3 fruit fly cellular contexts compared by ENCODE assay signal in the genomic region with DNA sequence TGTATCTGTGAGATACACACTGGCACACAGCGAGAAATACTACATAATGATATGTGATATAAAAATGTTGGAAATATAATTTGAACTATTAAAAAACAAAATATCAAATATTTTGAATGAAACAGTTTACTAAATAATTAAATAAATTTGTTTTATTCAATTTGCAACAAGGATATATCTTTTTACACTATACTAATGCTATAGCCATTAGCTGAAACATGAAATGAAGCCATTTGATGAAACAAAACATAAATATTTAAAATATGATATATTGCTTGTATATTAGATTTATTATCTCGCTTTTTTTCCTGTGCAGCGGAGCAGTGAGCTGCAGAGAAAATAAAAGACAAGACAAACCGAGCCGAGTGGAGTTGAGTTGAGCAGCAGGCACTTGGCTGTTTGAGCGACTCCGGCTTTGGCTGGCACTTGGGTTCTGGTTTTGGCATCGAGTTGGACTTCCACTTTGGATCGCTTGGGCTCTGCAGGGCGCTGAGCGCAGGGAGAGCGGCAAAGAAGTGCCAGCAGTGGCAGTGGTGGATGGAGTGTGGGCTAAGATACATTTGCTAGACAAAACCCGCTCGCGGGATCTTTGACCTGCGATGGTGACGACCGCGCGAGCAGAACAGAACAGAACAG.
TF ChIP-seq lines count a peak whose summit lies in the region.

No protein-coding gene starts in this region.

TF ChIP-seq in whole organism, embryonic, 481 proteins besides CTCF, POLR2A, EP300 and RAD21 (continued from another document and continues in another):
- no peak; the same call in 1 of the 2 replicates for TF ChIP-seq MBD-R2 (GFP tag; IDR thresholded peaks at IDR 0.05; lab: Robert Waterston, UW)
- no peak for TF ChIP-seq Camta (GFP tag; optimal IDR thresholded peaks at IDR 0.05; lab: Kevin White, UChicago)
- TF ChIP-seq CG6683 (GFP tag; optimal IDR thresholded peaks at IDR 0.05; lab: Kevin White, UChicago), result no peak
- peak; percentile 98 for TF ChIP-seq CG17361 (GFP tag; IDR thresholded peaks at IDR 0.05; lab: Robert Waterston, UW)
- no peak for TF ChIP-seq CG7786 (GFP tag; optimal IDR thresholded peaks at IDR 0.05; lab: Kevin White, UChicago)
- no peak for TF ChIP-seq CG2129 (GFP tag; IDR thresholded peaks at IDR 0.05; lab: Robert Waterston, UW; ENCODE audit: partially characterized antibody)
- 0 out of 2 replicates have a peak, but pooled peaks have one; percentile 6 for TF ChIP-seq dimm (GFP tag; IDR thresholded peaks at IDR 0.05; lab: Robert Waterston, UW)
- no peak for TF ChIP-seq CG5245 (GFP tag; optimal IDR thresholded peaks at IDR 0.05; lab: Kevin White, UChicago)
- TF ChIP-seq B-H1 (GFP tag; IDR thresholded peaks at IDR 0.05; lab: Robert Waterston, UW), result peak; percentile 39; the same call in 2 of the 3 replicates
- peak; percentile 74 for TF ChIP-seq CG1233 (GFP tag; optimal IDR thresholded peaks at IDR 0.05; lab: Kevin White, UChicago)
- no peak for TF ChIP-seq CG13287 (GFP tag; IDR thresholded peaks at IDR 0.05; lab: Robert Waterston, UW; ENCODE audit: partially characterized antibody)
- peak in 1 of 2 experiments; percentile 5 for TF ChIP-seq Pdp1 (GFP tag; optimal IDR thresholded peaks at IDR 0.05; lab: Kevin White, UChicago)
- TF ChIP-seq CG11247 (GFP tag; IDR thresholded peaks at IDR 0.05; lab: Robert Waterston, UW), result 0 out of 2 replicates have a peak, but pooled peaks have one; percentile 14
- TF ChIP-seq Ets65A (GFP tag; lab: Kevin White, UChicago), result peak; percentile 36
- peak in 1 of 2 experiments; percentile 58 for TF ChIP-seq dpn (GFP tag; optimal IDR thresholded peaks at IDR 0.05; lab: Kevin White, UChicago)
- TF ChIP-seq CG6175 (GFP tag; IDR thresholded peaks at IDR 0.05; lab: Robert Waterston, UW), result no peak
- no peak for TF ChIP-seq gfzf (GFP tag; optimal IDR thresholded peaks at IDR 0.05; lab: Kevin White, UChicago)
- peak; percentile 67 for TF ChIP-seq E2f1 (GFP tag; IDR thresholded peaks at IDR 0.05; lab: Robert Waterston, UW)
- TF ChIP-seq ara (GFP tag; IDR thresholded peaks at IDR 0.05; lab: Robert Waterston, UW), result peak; percentile 65
- no peak for TF ChIP-seq CG3065 (GFP tag; optimal IDR thresholded peaks at IDR 0.05; lab: Kevin White, UChicago)
- TF ChIP-seq CkIIα-i1 (GFP tag; IDR thresholded peaks at IDR 0.05; lab: Robert Waterston, UW), result no peak
- no peak for TF ChIP-seq CG13123 (GFP tag; optimal IDR thresholded peaks at IDR 0.05; lab: Kevin White, UChicago)
- no peak for TF ChIP-seq zen2 (GFP tag; IDR thresholded peaks at IDR 0.05; lab: Robert Waterston, UW; ENCODE audit: partially characterized antibody)
- no peak for TF ChIP-seq jing (GFP tag; optimal IDR thresholded peaks at IDR 0.05; lab: Kevin White, UChicago)
- TF ChIP-seq Doc2 (GFP tag; IDR thresholded peaks at IDR 0.05; lab: Robert Waterston, UW), result no peak
- no peak for TF ChIP-seq Lim3 (GFP tag; IDR thresholded peaks at IDR 0.05; lab: Robert Waterston, UW)
- peak; percentile 47; the same call in 1 of the 2 replicates for TF ChIP-seq wor (GFP tag; IDR thresholded peaks at IDR 0.05; lab: Robert Waterston, UW)
- peak; percentile 92 for TF ChIP-seq CG15696 (tag; optimal IDR thresholded peaks at IDR 0.05; lab: Kevin White, UChicago)
- TF ChIP-seq CG14965 (GFP tag; optimal IDR thresholded peaks at IDR 0.05; lab: Kevin White, UChicago; ENCODE audit: borderline replicate concordance), result no peak
- peak; percentile 68 for TF ChIP-seq CG13775 (GFP tag; optimal IDR thresholded peaks at IDR 0.05; lab: Kevin White, UChicago)
- no peak for TF ChIP-seq Side (GFP tag; optimal IDR thresholded peaks at IDR 0.05; lab: Kevin White, UChicago)
- no peak for TF ChIP-seq CG15514 (GFP tag; optimal IDR thresholded peaks at IDR 0.05; lab: Kevin White, UChicago)
- no peak for TF ChIP-seq Hr39 (optimal IDR thresholded peaks at IDR 0.05; lab: Kevin White, UChicago)
- TF ChIP-seq CG6254 (GFP tag; optimal IDR thresholded peaks at IDR 0.05; lab: Kevin White, UChicago), result peak; percentile 57
- peak; percentile 34 for TF ChIP-seq CG32772 (GFP tag; IDR thresholded peaks at IDR 0.05; lab: Robert Waterston, UW)
- peak; percentile 68 for TF ChIP-seq CG4328 (GFP tag; optimal IDR thresholded peaks at IDR 0.05; lab: Kevin White, UChicago)
- no peak for TF ChIP-seq fu2 (GFP tag; optimal IDR thresholded peaks at IDR 0.05; lab: Kevin White, UChicago)
- TF ChIP-seq Trl (optimal IDR thresholded peaks at IDR 0.05; lab: Kevin White, UChicago), result peak in 1 of 2 experiments; percentile 30
- no peak for TF ChIP-seq Trl (GFP tag; optimal IDR thresholded peaks at IDR 0.05; lab: Kevin White, UChicago)
- TF ChIP-seq croc (GFP tag; conservative IDR thresholded peaks at IDR 0.05; lab: Robert Waterston, UW), result peak; percentile 74

TF ChIP-seq in whole organism, prepupa, 60 proteins besides CTCF, POLR2A, EP300 and RAD21 (continued from another document):
- TF ChIP-seq Hr4 (GFP tag; optimal IDR thresholded peaks at IDR 0.05; lab: Kevin White, UChicago) (peak; percentile 66), Blimp-1 (GFP tag; optimal IDR thresholded peaks at IDR 0.05; lab: Kevin White, UChicago) (peak; percentile 69), CG8319 (GFP tag; optimal IDR thresholded peaks at IDR 0.05; lab: Kevin White, UChicago) (peak; percentile 52), spab (GFP tag; optimal IDR thresholded peaks at IDR 0.05; lab: Kevin White, UChicago) (peak; percentile 91), CG8119 (GFP tag; IDR thresholded peaks at IDR 0.05; lab: Robert Waterston, UW) (peak; percentile 95), Met (GFP tag; optimal IDR thresholded peaks at IDR 0.05; lab: Kevin White, UChicago) (peak; percentile 83), CG11294 (GFP tag; IDR thresholded peaks at IDR 0.05; lab: Robert Waterston, UW) (peak; percentile 70; the same call in 1 of the 2 replicates), salr (GFP tag; optimal IDR thresholded peaks at IDR 0.05; lab: Kevin White, UChicago) (peak; percentile 7 to 86), pdm3 (GFP tag; optimal IDR thresholded peaks at IDR 0.05; lab: Kevin White, UChicago) (peak; percentile 68), CG11762 (GFP tag; optimal IDR thresholded peaks at IDR 0.05; lab: Kevin White, UChicago; ENCODE audit: insufficient read depth) (peak; percentile 80), eg (GFP tag; IDR thresholded peaks at IDR 0.05; lab: Robert Waterston, UW) (peak; percentile 84), Lpt (GFP tag; optimal IDR thresholded peaks at IDR 0.05; lab: Kevin White, UChicago) (peak; percentile 94), dsx (GFP tag; optimal IDR thresholded peaks at IDR 0.05; lab: Kevin White, UChicago; ENCODE audit: poor library complexity, severe bottlenecking) (peak; percentile 91), CG16779 (tag; optimal IDR thresholded peaks at IDR 0.05; lab: Kevin White, UChicago) (peak; percentile 81), fkh (GFP tag; optimal IDR thresholded peaks at IDR 0.05; lab: Kevin White, UChicago) (peak; percentile 64), CG11902 (GFP tag; optimal IDR thresholded peaks at IDR 0.05; lab: Kevin White, UChicago) (peak; percentile 59), OdsH (GFP tag; optimal IDR thresholded peaks at IDR 0.05; lab: Kevin White, UChicago) (peak; percentile 86), CG34406 (GFP tag; optimal IDR thresholded peaks at IDR 0.05; lab: Kevin White, UChicago) (peak; percentile 82), Hr39 (GFP tag; optimal IDR thresholded peaks at IDR 0.05; lab: Kevin White, UChicago) (peak; percentile 22), topi (GFP tag; optimal IDR thresholded peaks at IDR 0.05; lab: Kevin White, UChicago) (peak; percentile 72), CG4318 (GFP tag; optimal IDR thresholded peaks at IDR 0.05; lab: Kevin White, UChicago) (peak; percentile 74), CG6163 (GFP tag; IDR thresholded peaks at IDR 0.05; lab: Robert Waterston, UW) (peak; percentile 81; the same call in 2 of the 3 replicates), lz (GFP tag; optimal IDR thresholded peaks at IDR 0.05; lab: Kevin White, UChicago) (peak; percentile 55), CG8632 (GFP tag; optimal IDR thresholded peaks at IDR 0.05; lab: Kevin White, UChicago) (peak; percentile 79), Eip75B (GFP tag; optimal IDR thresholded peaks at IDR 0.05; lab: Kevin White, UChicago) (peak; percentile 53), CG15336 (GFP tag; IDR thresholded peaks at IDR 0.05; lab: Robert Waterston, UW) (peak; percentile 94), Ets96B (tag; optimal IDR thresholded peaks at IDR 0.05; lab: Kevin White, UChicago) (peak; percentile 93), dac (GFP tag; optimal IDR thresholded peaks at IDR 0.05; lab: Kevin White, UChicago) (peak; percentile 62), CG10631 (GFP tag; optimal IDR thresholded peaks at IDR 0.05; lab: Kevin White, UChicago) (peak; percentile 88), achi (GFP tag; optimal IDR thresholded peaks at IDR 0.05; lab: Kevin White, UChicago) (peak; percentile 90), Eip78C (GFP tag; lab: Kevin White, UChicago) (peak; percentile 95), Ets21C (GFP tag; optimal IDR thresholded peaks at IDR 0.05; lab: Kevin White, UChicago) (peak; percentile 19), Gug (GFP tag; IDR thresholded peaks at IDR 0.05; lab: Robert Waterston, UW) (peak; percentile 76), CG31627 (GFP tag; optimal IDR thresholded peaks at IDR 0.05; lab: Kevin White, UChicago) (peak; percentile 33), esn (GFP tag; optimal IDR thresholded peaks at IDR 0.05; lab: Kevin White, UChicago) (peak; percentile 88), Eip93F (GFP tag; optimal IDR thresholded peaks at IDR 0.05; lab: Kevin White, UChicago) (no peak), Smox (GFP tag; optimal IDR thresholded peaks at IDR 0.05; lab: Kevin White, UChicago) (peak; percentile 77), fd59A (GFP tag; optimal IDR thresholded peaks at IDR 0.05; lab: Kevin White, UChicago) (peak; percentile 85)

TF ChIP-seq in whole organism, wandering third instar larva, 38 proteins besides CTCF, POLR2A, EP300 and RAD21 (continued from another document):
- TF ChIP-seq dl (GFP tag; optimal IDR thresholded peaks at IDR 0.05; lab: Kevin White, UChicago; ENCODE audit: insufficient read depth in 1 of 2, partially characterized antibody in 2 of 2), result no peak
- no peak for TF ChIP-seq tai (GFP tag; optimal IDR thresholded peaks at IDR 0.05; lab: Kevin White, UChicago)
- TF ChIP-seq Abd-B (GFP tag; optimal IDR thresholded peaks at IDR 0.05; lab: Kevin White, UChicago), result no peak
- peak; percentile 43 for TF ChIP-seq CG9705 (GFP tag; optimal IDR thresholded peaks at IDR 0.05; lab: Kevin White, UChicago)
- TF ChIP-seq N (GFP tag; optimal IDR thresholded peaks at IDR 0.05; lab: Kevin White, UChicago), result no peak
- no peak for TF ChIP-seq pan (optimal IDR thresholded peaks at IDR 0.05; lab: Kevin White, UChicago)
- TF ChIP-seq GATAd (GFP tag; optimal IDR thresholded peaks at IDR 0.05; lab: Kevin White, UChicago), result no peak
- TF ChIP-seq Jra (GFP tag; optimal IDR thresholded peaks at IDR 0.05; lab: Kevin White, UChicago), result peak; percentile 14
- peak; percentile 87 for TF ChIP-seq psq (GFP tag; optimal IDR thresholded peaks at IDR 0.05; lab: Kevin White, UChicago)
- peak; percentile 44 for TF ChIP-seq sv (GFP tag; optimal IDR thresholded peaks at IDR 0.05; lab: Kevin White, UChicago)
- peak; percentile 37 for TF ChIP-seq woc (GFP tag; optimal IDR thresholded peaks at IDR 0.05; lab: Kevin White, UChicago)
- TF ChIP-seq Dif (GFP tag; optimal IDR thresholded peaks at IDR 0.05; lab: Kevin White, UChicago; ENCODE audit: partially characterized antibody), result no peak
- TF ChIP-seq h (GFP tag; optimal IDR thresholded peaks at IDR 0.05; lab: Kevin White, UChicago), result peak; percentile 73
